Fruit fly (Drosophila melanogaster) whole organism: ENCODE data around the gene pps.

Source experiments
- CG8478 ChIP-seq: fragments of >200 bp; optimal IDR thresholded peaks from 2 replicates; lab custom pipeline; 2018; ENCODE audit warnings: inconsistent platforms
- Dll ChIP-seq: fragments of >200 bp; optimal IDR thresholded peaks from 2 replicates; lab custom pipeline; 2017
- EcR ChIP-seq, 2 experiments: fragments of >200 bp; optimal IDR thresholded peaks; 2 replicates each; lab custom pipeline; 2017; ENCODE audit warnings: missing biosample characterization in 2 of 2, missing genetic modification characterization in 2 of 2, missing genetic modification reagents in 2 of 2
- pan ChIP-seq: fragments of >200 bp; optimal IDR thresholded peaks from 2 replicates; lab custom pipeline; 2017
- psq ChIP-seq: fragments of >200 bp; optimal IDR thresholded peaks from 2 replicates; lab custom pipeline; 2017
- usp ChIP-seq: fragments of >200 bp; optimal IDR thresholded peaks from 2 replicates; lab custom pipeline; 2017; ENCODE audit warnings: missing biosample characterization, missing genetic modification characterization, mixed read lengths

pps gene

DNA sequence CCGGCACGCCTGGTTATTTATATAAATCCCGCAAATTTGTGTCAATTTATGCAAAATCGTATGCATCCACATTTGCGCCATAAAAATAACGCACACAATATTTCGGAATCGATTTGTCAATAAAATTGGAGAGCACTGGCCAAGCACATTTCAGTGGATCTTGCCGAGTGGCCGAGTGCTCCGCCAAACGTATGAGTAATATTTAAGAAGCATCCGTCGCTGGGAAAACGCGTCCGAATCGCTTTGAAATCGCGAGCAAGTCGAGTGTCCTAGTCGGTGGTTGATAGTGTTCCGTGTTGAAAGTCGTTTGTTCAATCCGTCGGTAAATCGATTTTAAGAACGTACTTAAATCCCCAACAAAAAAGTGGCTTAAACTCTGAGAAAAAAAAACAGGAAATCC is 26.7 kb upstream of the pps start, which contains the start of gene CG33098:
CG33098 (plus strand) TSS at position 224 of the 400 bp plus-strand sequence.
- no peak for TF ChIP-seq Dll (lab: Kevin White, UChicago)
- TF ChIP-seq CG8478 (lab: Kevin White, UChicago): no peak
- TF ChIP-seq EcR (GFP tag; optimal IDR thresholded peaks at IDR 0.05; lab: Kevin White, UChicago): no peak
- TF ChIP-seq psq: no peak
- TF ChIP-seq usp (GFP tag; lab: Kevin White, UChicago): no peak
- TF ChIP-seq pan (lab: Kevin White, UChicago): no peak

DNA sequence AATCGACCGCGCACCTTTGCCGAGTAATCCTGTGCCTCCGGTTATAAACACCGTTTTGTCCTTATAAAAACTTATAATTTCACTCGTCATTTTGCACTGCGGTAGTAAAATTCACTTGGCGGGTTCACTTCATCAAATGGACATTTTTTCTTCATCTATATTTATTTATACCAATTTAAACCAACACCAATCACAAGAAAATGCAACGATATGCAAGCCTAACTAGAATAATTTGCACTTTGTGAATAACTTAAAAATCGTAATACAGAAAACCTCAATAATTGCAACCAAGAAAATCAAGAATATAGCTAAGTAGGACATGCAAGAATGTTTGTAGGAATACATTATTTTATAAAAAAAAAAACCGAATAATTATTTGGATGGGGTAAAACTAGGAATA is 17.7 kb upstream of the pps start, which contains the start of the genes CG10096 and CG10097:
CG10096 (minus strand) TSS at position 101 of the 400 bp plus-strand sequence.
CG10097 (minus strand) TSS at position 101 of the 400 bp plus-strand sequence.
- TF ChIP-seq usp (GFP tag; lab: Kevin White, UChicago) (no peak), Dll (lab: Kevin White, UChicago) (no peak), pan (lab: Kevin White, UChicago) (no peak), psq (no peak), CG8478 (lab: Kevin White, UChicago) (no peak), EcR (GFP tag; optimal IDR thresholded peaks at IDR 0.05; lab: Kevin White, UChicago) (no peak)

DNA sequence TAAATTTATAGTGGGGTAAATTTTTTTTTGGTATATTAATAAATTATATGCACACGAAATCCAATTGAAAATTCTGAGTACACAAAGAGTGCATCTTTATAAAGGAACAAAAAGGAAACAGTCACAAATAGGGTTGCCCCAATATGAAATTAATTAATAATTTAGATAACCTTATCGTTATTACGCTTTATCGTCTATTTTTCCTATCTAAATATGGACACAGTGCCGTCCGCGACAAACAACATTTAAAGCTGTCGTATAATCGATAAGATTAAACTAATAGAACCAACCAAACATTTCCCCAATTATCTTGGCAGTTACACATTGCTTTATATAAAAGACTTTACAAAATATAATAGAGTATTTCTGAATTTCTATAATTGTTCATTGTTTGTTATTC is 15.6 kb upstream of the pps start:
- no peak for TF ChIP-seq usp (GFP tag; lab: Kevin White, UChicago)
- no peak for TF ChIP-seq pan (lab: Kevin White, UChicago)
- TF ChIP-seq Dll (lab: Kevin White, UChicago): no peak
- no peak for TF ChIP-seq psq
- no peak for TF ChIP-seq CG8478 (lab: Kevin White, UChicago)
- TF ChIP-seq EcR (GFP tag; optimal IDR thresholded peaks at IDR 0.05; lab: Kevin White, UChicago): no peak

DNA sequence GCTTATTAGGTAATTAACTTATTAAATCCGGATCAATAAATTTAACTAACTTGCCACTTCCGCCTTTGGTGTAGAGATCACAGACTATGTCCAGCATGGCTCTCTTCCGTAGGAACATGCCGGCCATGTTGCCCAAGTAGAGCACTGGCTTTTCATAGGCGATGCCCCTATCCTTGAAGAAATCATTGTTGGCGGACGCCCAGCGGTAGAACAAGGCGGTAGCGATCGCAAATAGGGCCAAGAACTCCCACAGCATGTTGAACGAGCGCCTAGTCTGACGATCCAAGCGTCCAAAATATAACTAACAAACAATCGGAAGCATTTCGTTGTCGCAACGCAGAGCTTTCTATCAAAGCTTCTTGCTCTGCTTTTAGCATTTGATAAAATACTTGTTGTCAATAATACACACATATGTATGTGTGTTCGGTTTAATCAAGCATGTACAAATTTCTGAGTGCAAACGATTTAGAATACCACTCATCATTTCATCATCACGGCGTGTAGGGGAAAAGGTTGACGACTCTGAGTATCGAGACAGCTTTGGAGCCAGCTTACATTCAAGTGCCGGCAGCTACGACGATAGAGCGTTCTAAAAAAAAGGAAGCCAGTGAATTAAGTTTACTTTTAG is 14.9 kb upstream of the pps start, which contains the start of gene Cyp9f3:
Cyp9f3 (minus strand) TSS at position 310 of the 628 bp plus-strand sequence.
- no peak for TF ChIP-seq pan (lab: Kevin White, UChicago)
- no peak for TF ChIP-seq usp (GFP tag; lab: Kevin White, UChicago)
- TF ChIP-seq EcR (GFP tag; optimal IDR thresholded peaks at IDR 0.05; lab: Kevin White, UChicago): no peak

DNA sequence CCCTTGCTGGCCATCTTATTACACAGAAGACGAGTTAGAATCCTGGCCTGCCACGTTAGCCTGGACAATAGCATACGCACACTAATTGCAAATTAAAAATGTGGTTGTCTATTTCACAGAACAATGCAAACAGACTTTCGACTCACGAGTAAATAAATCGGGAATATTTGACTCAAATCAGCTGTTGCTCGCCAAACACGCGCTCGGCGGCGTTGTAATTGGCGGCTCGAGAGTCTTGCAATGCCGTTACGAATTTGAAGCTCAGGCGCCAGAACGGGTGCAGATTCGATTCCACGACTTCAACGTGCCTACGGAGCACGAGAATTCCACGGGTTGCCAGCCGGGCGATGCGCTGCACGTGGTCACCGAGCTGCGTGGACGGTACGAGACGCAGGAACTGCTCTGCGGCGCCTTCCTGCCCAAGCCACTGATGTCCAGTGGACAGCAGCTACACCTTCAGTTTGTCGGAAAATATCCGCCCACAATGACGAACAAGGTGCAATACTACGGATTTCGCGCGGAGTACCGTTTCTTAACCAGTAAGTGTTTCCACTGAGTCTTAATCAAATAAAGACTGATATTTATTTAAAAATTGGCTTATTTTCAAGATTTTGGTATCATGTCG is 11.8 kb upstream of the pps start, which contains the start of gene DNAlig3:
DNAlig3 (minus strand) TSS at position 168 of the 625 bp plus-strand sequence.
- TF ChIP-seq usp (GFP tag; lab: Kevin White, UChicago) (no peak), CG8478 (lab: Kevin White, UChicago) (no peak), EcR (GFP tag; optimal IDR thresholded peaks at IDR 0.05; lab: Kevin White, UChicago) (no peak), pan (lab: Kevin White, UChicago) (no peak), psq (no peak), Dll (lab: Kevin White, UChicago) (no peak)

DNA sequence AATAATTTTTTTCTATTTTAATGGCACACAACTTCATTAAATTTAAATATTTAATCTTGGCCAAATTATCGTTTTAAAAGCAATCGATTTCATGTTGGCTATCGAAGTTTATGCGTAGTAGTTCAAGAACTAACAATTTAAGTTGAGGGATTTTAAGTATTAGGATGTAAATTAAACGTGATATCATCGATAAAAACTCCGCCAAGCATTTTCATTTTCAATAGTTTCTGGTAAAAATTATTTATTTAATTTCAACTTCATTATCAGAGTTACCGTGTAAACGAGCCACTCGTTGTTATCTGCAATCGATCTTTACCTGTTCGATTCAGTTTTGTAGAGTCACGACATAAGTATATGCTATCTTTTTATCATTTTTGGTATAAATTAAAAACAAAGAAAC is 10.7 kb upstream of the pps start:
- no peak for TF ChIP-seq Dll (lab: Kevin White, UChicago)
- TF ChIP-seq pan (lab: Kevin White, UChicago): no peak
- no peak for TF ChIP-seq CG8478 (lab: Kevin White, UChicago)
- no peak for TF ChIP-seq usp (GFP tag; lab: Kevin White, UChicago)
- TF ChIP-seq psq: no peak
- TF ChIP-seq EcR (GFP tag; optimal IDR thresholded peaks at IDR 0.05; lab: Kevin White, UChicago): no peak

DNA sequence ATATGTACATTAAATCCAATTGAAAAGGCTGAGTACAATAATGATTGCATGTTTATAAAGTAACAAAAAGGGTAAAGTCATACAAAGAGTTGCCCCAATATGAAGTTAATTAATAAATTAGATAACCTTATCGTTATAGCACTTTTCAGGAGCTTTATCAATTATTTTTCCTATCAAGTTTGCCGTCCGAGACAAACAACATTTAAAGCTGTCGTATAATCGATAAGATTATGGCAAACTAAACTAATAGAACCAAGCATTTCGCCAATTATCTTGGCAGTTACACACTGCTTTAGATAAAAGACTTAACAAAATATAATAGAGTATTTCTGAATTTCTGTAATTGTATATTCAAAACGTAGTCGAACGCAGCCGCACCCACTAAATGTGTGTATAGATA is 8.5 kb upstream of the pps start:
- TF ChIP-seq pan (lab: Kevin White, UChicago) (no peak), CG8478 (lab: Kevin White, UChicago) (no peak), EcR (GFP tag; optimal IDR thresholded peaks at IDR 0.05; lab: Kevin White, UChicago) (no peak), psq (no peak), Dll (lab: Kevin White, UChicago) (no peak), usp (GFP tag; lab: Kevin White, UChicago) (no peak)

DNA sequence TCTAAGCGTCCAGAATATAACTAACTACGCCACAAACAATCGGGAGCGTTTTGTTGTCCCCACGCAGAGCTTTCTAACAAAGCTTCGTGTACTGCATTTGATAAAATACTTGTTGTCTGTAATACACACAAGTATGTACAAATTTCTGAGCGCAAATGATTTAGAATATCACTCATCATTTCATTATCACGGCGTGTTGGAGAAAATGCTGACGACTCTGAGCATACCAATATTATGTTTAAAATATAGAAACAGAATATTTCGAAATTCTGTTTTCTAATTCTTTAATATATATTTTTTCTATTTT is 7.7 kb upstream of the pps start, which contains the start of gene Cyp9f2:
Cyp9f2 (minus strand) TSS at position 101 of the 307 bp plus-strand sequence.
- TF ChIP-seq CG8478 (lab: Kevin White, UChicago) (no peak), psq (no peak), Dll (lab: Kevin White, UChicago) (no peak), usp (GFP tag; lab: Kevin White, UChicago) (no peak), pan (lab: Kevin White, UChicago) (no peak), EcR (GFP tag; optimal IDR thresholded peaks at IDR 0.05; lab: Kevin White, UChicago) (no peak)

DNA sequence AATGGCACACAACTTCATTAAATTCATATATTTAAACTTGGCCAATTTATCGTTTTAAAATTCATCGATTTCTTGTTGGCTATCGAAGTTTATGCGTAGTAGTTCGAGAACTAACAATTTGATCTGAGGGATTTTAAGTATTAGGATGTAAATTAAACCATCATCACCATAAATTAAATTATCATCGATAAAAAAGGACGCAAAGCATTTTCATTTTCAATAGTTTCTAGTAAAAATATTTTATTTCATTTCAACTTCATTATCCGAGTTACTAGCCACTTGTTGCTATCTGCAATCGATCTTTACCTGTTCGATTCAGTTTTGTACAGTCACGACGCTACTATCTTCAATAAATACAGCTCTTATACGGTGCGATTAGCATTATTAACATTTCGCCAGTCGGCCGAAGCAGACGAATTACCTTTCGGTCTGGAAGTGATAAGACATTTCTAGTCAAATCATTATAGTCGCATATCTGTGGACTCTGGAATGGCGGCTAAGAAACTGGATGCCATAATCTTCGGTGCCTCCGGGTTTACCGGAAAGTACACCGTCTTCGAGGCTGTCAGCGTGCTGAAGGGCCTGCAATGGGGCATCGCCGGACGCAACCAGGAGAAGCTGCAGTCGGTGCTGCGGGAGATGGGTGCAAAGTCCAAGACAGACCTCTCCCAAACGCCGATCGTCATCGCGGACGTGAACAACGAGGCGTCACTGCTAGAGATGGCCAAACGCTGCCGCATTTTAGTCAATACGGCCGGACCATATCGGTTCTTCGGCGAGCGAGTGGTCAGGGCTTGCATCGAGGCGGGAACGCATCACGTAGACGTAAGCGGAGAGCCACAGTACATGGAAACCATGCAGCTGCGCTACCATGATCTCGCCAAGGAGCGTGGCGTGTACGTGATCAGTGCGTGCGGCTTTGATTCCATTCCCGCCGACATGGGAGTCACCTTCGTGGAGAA is 7.1 kb upstream of the pps start, which contains the start of gene CG5167:
CG5167 (plus strand) TSS at position 298 of the 962 bp plus-strand sequence.
- no peak for TF ChIP-seq CG8478 (lab: Kevin White, UChicago)
- no peak for TF ChIP-seq pan (lab: Kevin White, UChicago)
- TF ChIP-seq EcR (GFP tag; optimal IDR thresholded peaks at IDR 0.05; lab: Kevin White, UChicago): no peak
- no peak for TF ChIP-seq Dll (lab: Kevin White, UChicago)
- TF ChIP-seq psq: no peak
- no peak for TF ChIP-seq usp (GFP tag; lab: Kevin White, UChicago)

DNA sequence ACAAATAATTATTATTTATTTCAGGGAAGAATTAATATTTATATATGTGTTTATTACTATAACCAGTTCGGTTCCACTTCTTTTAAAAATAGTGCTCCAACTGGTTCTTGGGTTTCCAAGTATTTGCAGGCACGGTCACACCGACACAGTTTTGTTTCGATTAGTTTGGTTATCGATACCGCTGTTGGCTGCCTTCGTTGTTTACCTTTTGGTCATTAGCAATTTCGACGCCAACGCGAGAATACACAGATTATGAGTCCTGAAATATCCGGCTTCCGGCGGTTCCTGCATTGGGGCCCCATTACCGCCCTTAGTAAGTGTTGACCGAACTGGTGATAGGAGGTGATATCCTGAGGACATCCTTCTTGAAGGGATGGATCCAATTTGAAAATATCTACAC is 5.5 kb upstream of the pps start, which contains the start of gene CG5196:
CG5196 (plus strand) TSS at position 157 of the 400 bp plus-strand sequence.
- TF ChIP-seq usp (GFP tag; lab: Kevin White, UChicago) (no peak), pan (lab: Kevin White, UChicago) (no peak), Dll (lab: Kevin White, UChicago) (no peak), psq (no peak), EcR (GFP tag; optimal IDR thresholded peaks at IDR 0.05; lab: Kevin White, UChicago) (no peak), CG8478 (lab: Kevin White, UChicago) (no peak)
